Worm (Caenorhabditis elegans): Measurements from ENCODE around the gene ima-1.
A peak's percentile ranks its signal among the peaks of the same experiment; 100 is the strongest.

ima-1 gene

ce11 chrV:11220415-11220814 lies 19.1 kb upstream of the ima-1 start:
- TF ChIP-seq rnt-1 (tag; optimal IDR thresholded peaks at IDR 0.05) (no peak), elt-3 (tag; optimal IDR thresholded peaks at IDR 0.05) (peak in 2 of 6 experiments; percentile 44 to 83)

- TF ChIP-seq elt-3 (tag; optimal IDR thresholded peaks at IDR 0.05) (peak in 1 of 6 experiments; percentile 15), C34B4.2 (tag; optimal IDR thresholded peaks at IDR 0.05) (no peak), blmp-1 (tag; optimal IDR thresholded peaks at IDR 0.05) (peak; percentile 84), C04F5.9 (tag; optimal IDR thresholded peaks at IDR 0.05) (no peak)
Measured at ce11 chrV:11220936-11221335, 18.5 kb upstream of the ima-1 start, which contains the start of gene T19B10.2. Gene T19B10.2, plus strand, starts transcription at chrV:11221302.

ce11 chrV:11223698-11224097 lies 15.8 kb upstream of the ima-1 start:
- TF ChIP-seq isw-1 (GFP tag; IDR thresholded peaks at IDR 0.05) (no peak), mef-2 (tag; optimal IDR thresholded peaks at IDR 0.05) (no peak), unc-86 (tag; optimal IDR thresholded peaks at IDR 0.05) (no peak), hpl-2 (GFP tag; optimal IDR thresholded peaks at IDR 0.05) (no peak), nhr-28 (tag; optimal IDR thresholded peaks at IDR 0.05) (no peak), unc-62 (GFP tag; optimal IDR thresholded peaks at IDR 0.05) (no peak)

- TF ChIP-seq ama-1 (optimal IDR thresholded peaks at IDR 0.05) (peak; percentile 65), sox-4 (tag; optimal IDR thresholded peaks at IDR 0.05) (no peak), unc-98 (GFP tag; IDR thresholded peaks at IDR 0.05) (no peak), mep-1 (tag; optimal IDR thresholded peaks at IDR 0.05) (peak; percentile 7), snu-23 (GFP tag; optimal IDR thresholded peaks at IDR 0.05) (peak; percentile 16), elt-2 (tag; optimal IDR thresholded peaks at IDR 0.05) (no peak), nhr-71 (tag; optimal IDR thresholded peaks at IDR 0.05) (no peak), tlp-1 (tag; optimal IDR thresholded peaks at IDR 0.05) (no peak), swsn-7 (tag; optimal IDR thresholded peaks at IDR 0.05) (no peak), F16B12.6 (tag; optimal IDR thresholded peaks at IDR 0.05) (no peak), hlh-17 (GFP tag; optimal IDR thresholded peaks at IDR 0.05; ENCODE audit: borderline replicate concordance) (no peak), egl-27 (tag; optimal IDR thresholded peaks at IDR 0.05) (no peak), vab-15 (tag; optimal IDR thresholded peaks at IDR 0.05) (no peak), nhr-20 (tag; optimal IDR thresholded peaks at IDR 0.05) (no peak), nhr-90 (tag; optimal IDR thresholded peaks at IDR 0.05; ENCODE audit: poor library complexity) (peak; percentile 15), fkh-4 (tag; optimal IDR thresholded peaks at IDR 0.05; ENCODE audit: borderline replicate concordance) (no peak), grh-1 (GFP tag; IDR thresholded peaks at IDR 0.05) (no peak), pag-3 (tag; optimal IDR thresholded peaks at IDR 0.05; ENCODE audit: borderline replicate concordance, insufficient read depth) (no peak), skn-1 (tag; optimal IDR thresholded peaks at IDR 0.05) (no peak), lsy-2 (tag; optimal IDR thresholded peaks at IDR 0.05) (peak; percentile 7 to 9), snpc-4 (tag; optimal IDR thresholded peaks at IDR 0.05) (no peak), unc-30 (tag; optimal IDR thresholded peaks at IDR 0.05) (no peak), ces-1 (GFP tag; optimal IDR thresholded peaks at IDR 0.05) (no peak), nhr-19 (GFP tag; conservative IDR thresholded peaks at IDR 0.05) (no peak), ztf-11 (tag; optimal IDR thresholded peaks at IDR 0.05) (no peak), alr-1 (tag; optimal IDR thresholded peaks at IDR 0.05; ENCODE audit: borderline replicate concordance) (no peak), egl-13 (tag; optimal IDR thresholded peaks at IDR 0.05) (no peak), lin-14 (GFP tag; optimal IDR thresholded peaks at IDR 0.05) (peak; percentile 37), nhr-47 (tag; optimal IDR thresholded peaks at IDR 0.05) (no peak), dsc-1 (tag; optimal IDR thresholded peaks at IDR 0.05) (peak; percentile 63), irx-1 (tag; optimal IDR thresholded peaks at IDR 0.05) (no peak), nhr-84 (tag; optimal IDR thresholded peaks at IDR 0.05) (no peak), ztf-4 (tag; optimal IDR thresholded peaks at IDR 0.05) (no peak), fkh-10 (GFP tag; optimal IDR thresholded peaks at IDR 0.05) (no peak), sup-37 (GFP tag; optimal IDR thresholded peaks at IDR 0.05) (no peak), unc-62 (GFP tag; optimal IDR thresholded peaks at IDR 0.05) (no peak), unc-130 (tag; optimal IDR thresholded peaks at IDR 0.05) (no peak), sptf-1 (tag; optimal IDR thresholded peaks at IDR 0.05) (no peak)
Measured at ce11 chrV:11225981-11226380, 13.5 kb upstream of the ima-1 start, which contains the start of gene bgal-1. Gene bgal-1, minus strand, starts transcription at chrV:11226018.

All from whole organism, L1 larva.